Worm (Caenorhabditis elegans): ENCODE results near the gene Y97E10C.1.

DNA sequence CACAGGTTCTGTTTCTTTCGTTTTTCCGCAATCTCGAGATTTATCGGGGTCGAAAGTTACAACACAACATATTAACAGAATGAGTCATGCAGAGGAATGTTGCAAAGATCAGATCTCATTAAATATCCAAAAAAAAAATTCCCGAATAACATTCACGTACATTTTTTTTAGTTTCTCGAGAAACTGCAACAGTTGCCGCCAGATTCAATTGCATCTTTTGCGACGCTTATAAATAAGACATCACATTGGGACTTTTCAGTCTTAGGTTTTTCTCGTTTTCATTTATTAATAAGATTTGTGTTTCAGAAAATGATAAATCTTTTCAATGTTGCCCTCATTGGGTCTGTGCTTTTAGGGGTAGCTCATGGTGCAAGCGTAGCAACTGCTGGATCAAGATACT, 15.0 kb upstream of the Y97E10C.1 start, which contains the start of gene ZK105.1:
- TF ChIP-seq ref-1 (GFP tag; conservative IDR thresholded peaks at IDR 0.05) (no peak), tab-1 (GFP tag; IDR thresholded peaks at IDR 0.05) (no peak), cog-1 (tag; optimal IDR thresholded peaks at IDR 0.05) (no peak), ztf-29 (GFP tag; IDR thresholded peaks at IDR 0.05) (no peak), ztf-23 (GFP tag; IDR thresholded peaks at IDR 0.05) (no peak)

All from whole organism, midembryonic.